Worm (Caenorhabditis elegans): ENCODE data around the gene F26G1.10.
A peak's percentile ranks its signal among the peaks of the same experiment; 100 is the strongest.

F26G1.10 gene

DNA sequence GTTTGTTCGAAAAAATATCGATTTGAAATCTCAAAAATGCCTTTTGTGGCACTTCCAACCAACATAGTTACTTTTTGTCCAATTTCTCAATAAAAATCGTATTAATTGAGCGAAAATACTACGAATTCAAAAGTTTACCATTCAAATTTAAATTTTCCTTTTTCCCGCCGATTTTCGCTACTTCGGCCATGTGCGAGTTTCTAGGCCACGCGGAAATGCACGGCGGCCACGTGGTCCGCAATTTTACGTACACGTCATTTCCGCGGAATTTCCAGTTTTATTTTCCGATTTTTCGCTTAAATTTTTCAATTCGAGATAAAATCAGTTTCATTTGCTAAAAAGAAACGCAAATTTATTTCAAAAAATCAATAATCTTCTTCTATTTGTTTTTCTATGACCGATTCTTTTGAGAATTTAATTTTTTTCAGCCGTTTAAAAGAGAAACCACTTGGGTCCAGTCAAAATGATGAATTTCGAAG, 34.2 kb upstream of the F26G1.10 start, which contains the start of gene eas-1 (continued):
- TF ChIP-seq Y75B8A.6 (GFP tag; IDR thresholded peaks at IDR 0.05), result no peak
- no peak for TF ChIP-seq dmd-8 (GFP tag; IDR thresholded peaks at IDR 0.05)
- TF ChIP-seq ZK546.5 (tag; optimal IDR thresholded peaks at IDR 0.05), result no peak
- 0 out of 2 replicates have a peak, but pooled peaks have one; percentile 79 for TF ChIP-seq tag-97 (GFP tag; IDR thresholded peaks at IDR 0.05)
- no peak for TF ChIP-seq lin-15B (tag; optimal IDR thresholded peaks at IDR 0.05)
- peak; percentile 63 for TF ChIP-seq T20F7.1 (GFP tag; optimal IDR thresholded peaks at IDR 0.05)
- no peak for TF ChIP-seq gei-8 (GFP tag; optimal IDR thresholded peaks at IDR 0.05)
- peak; percentile 99 for TF ChIP-seq mes-2 (tag; optimal IDR thresholded peaks at IDR 0.05; ENCODE audit: poor library complexity, severe bottlenecking)
- no peak for TF ChIP-seq egl-27 (tag; optimal IDR thresholded peaks at IDR 0.05)
- TF ChIP-seq nhr-25 (tag; optimal IDR thresholded peaks at IDR 0.05; ENCODE audit: borderline replicate concordance, insufficient read depth), result no peak
- no peak for TF ChIP-seq ceh-82 (tag; optimal IDR thresholded peaks at IDR 0.05)
- no peak for TF ChIP-seq lin-29 (GFP tag; IDR thresholded peaks at IDR 0.05)
- no peak for TF ChIP-seq ces-1 (GFP tag; optimal IDR thresholded peaks at IDR 0.05)
- no peak for TF ChIP-seq nhr-237 (tag; optimal IDR thresholded peaks at IDR 0.05)
- TF ChIP-seq ceh-44 (GFP tag; IDR thresholded peaks at IDR 0.05), result no peak
- no peak for TF ChIP-seq daf-12 (tag; optimal IDR thresholded peaks at IDR 0.05)
- TF ChIP-seq ceh-20 (GFP tag; IDR thresholded peaks at IDR 0.05), result 0 out of 2 replicates have a peak, but pooled peaks have one; percentile 30
- no peak for TF ChIP-seq zag-1 (tag; optimal IDR thresholded peaks at IDR 0.05)
- peak; percentile 69 for TF ChIP-seq dmd-6 (GFP tag; IDR thresholded peaks at IDR 0.05)
- no peak for TF ChIP-seq nhr-41 (GFP tag; IDR thresholded peaks at IDR 0.05)
- peak; percentile 97 for TF ChIP-seq dpl-1 (GFP tag; optimal IDR thresholded peaks at IDR 0.05)
- TF ChIP-seq F26F4.8 (GFP tag; conservative IDR thresholded peaks at IDR 0.05), result no peak
- 0 out of 2 replicates have a peak, but pooled peaks have one; percentile 19 for TF ChIP-seq T26A8.4 (GFP tag; IDR thresholded peaks at IDR 0.05)
- no peak for TF ChIP-seq jun-1 (tag; optimal IDR thresholded peaks at IDR 0.05)
- 0 out of 2 replicates have a peak, but pooled peaks have one; percentile 45 for TF ChIP-seq mxl-2 (GFP tag; conservative IDR thresholded peaks at IDR 0.05)
- no peak for TF ChIP-seq Y105C5A.15 (GFP tag; IDR thresholded peaks at IDR 0.05)
- TF ChIP-seq fkh-10 (GFP tag; optimal IDR thresholded peaks at IDR 0.05), result peak; percentile 38
- no peak for TF ChIP-seq F49E8.2 (tag; optimal IDR thresholded peaks at IDR 0.05; ENCODE audit: borderline replicate concordance)
- TF ChIP-seq nhr-6 (tag; optimal IDR thresholded peaks at IDR 0.05), result peak; percentile 73
- TF ChIP-seq ceh-62 (tag; optimal IDR thresholded peaks at IDR 0.05), result no peak
- no peak for TF ChIP-seq snpc-4 (tag; optimal IDR thresholded peaks at IDR 0.05)
- TF ChIP-seq nhr-28 (tag; optimal IDR thresholded peaks at IDR 0.05), result peak; percentile 45
- TF ChIP-seq pqm-1 (tag; optimal IDR thresholded peaks at IDR 0.05), result no peak
- TF ChIP-seq F37D6.2 (tag; optimal IDR thresholded peaks at IDR 0.05), result peak; percentile 14
- TF ChIP-seq ctbp-1 (GFP tag; IDR thresholded peaks at IDR 0.05), result no peak
- TF ChIP-seq nhr-77 (tag; optimal IDR thresholded peaks at IDR 0.05), result no peak
- TF ChIP-seq ztf-11 (tag; optimal IDR thresholded peaks at IDR 0.05), result no peak
- TF ChIP-seq lsy-2 (tag; optimal IDR thresholded peaks at IDR 0.05), result peak in 1 of 2 experiments; percentile 86
- TF ChIP-seq hlh-30 (tag; optimal IDR thresholded peaks at IDR 0.05; ENCODE audit: insufficient read depth), result peak; percentile 91
- peak; percentile 79 for TF ChIP-seq Y48G9A.11 (GFP tag; IDR thresholded peaks at IDR 0.05)
- TF ChIP-seq nhr-102 (tag; optimal IDR thresholded peaks at IDR 0.05), result peak; percentile 39
- no peak for TF ChIP-seq R02D3.7 (tag; optimal IDR thresholded peaks at IDR 0.05)
- peak; percentile 66 for TF ChIP-seq hmg-1.1 (GFP tag; IDR thresholded peaks at IDR 0.05)
- TF ChIP-seq mdl-1 (tag; optimal IDR thresholded peaks at IDR 0.05), result peak; percentile 82 to 95
- TF ChIP-seq unc-62 (GFP tag; optimal IDR thresholded peaks at IDR 0.05 in 1 of 2), result peak in 1 of 2 experiments; percentile 87
- TF ChIP-seq unc-62 (tag; optimal IDR thresholded peaks at IDR 0.05), result no peak
- TF ChIP-seq ZK337.2 (GFP tag; IDR thresholded peaks at IDR 0.05), result peak; percentile 90
- no peak for TF ChIP-seq lim-7 (GFP tag; IDR thresholded peaks at IDR 0.05)
- TF ChIP-seq zfp-3 (GFP tag; conservative IDR thresholded peaks at IDR 0.05), result no peak
- TF ChIP-seq F10B5.3 (tag; optimal IDR thresholded peaks at IDR 0.05), result no peak
- TF ChIP-seq lir-3 (tag; optimal IDR thresholded peaks at IDR 0.05), result no peak
- no peak for TF ChIP-seq saeg-2 (GFP tag; IDR thresholded peaks at IDR 0.05)

All from whole organism, L4 larva.